Worm (Caenorhabditis elegans) whole organism, young adult: ENCODE data around the gene F16B3.3.

Source experiments
- F49E8.2 ChIP-seq: sonication (generic microtip); optimal IDR thresholded peaks from 3 replicates; lab custom pipeline; 2017; ENCODE audit warnings: missing genetic modification characterization, mild to moderate bottlenecking, missing compliant biosample characterization, antibody characterized with exemption, moderate library complexity; ENCODE audit not compliant: insufficient read depth
- ekl-4 ChIP-seq: fragments of 200-800 bp; sonication (Bioruptor generic); IDR thresholded peaks from 2 replicates; pipeline ENCODE4 v1.3.6; 2022; ENCODE audit warnings: missing genetic modification reagents, missing genetic modification characterization, missing compliant biosample characterization
- snpc-4 ChIP-seq, 5 experiments: fragments of 150-350 bp in 1 of 5; sonication (generic microtip) in 4 of 5; optimal IDR thresholded peaks; 2 replicates each; lab custom pipeline; 2014 to 2018; ENCODE audit warnings: missing genetic modification characterization in 5 of 5, missing biosample characterization in 3 of 5, antibody characterized with exemption in 2 of 5, mild to moderate bottlenecking in 2 of 5, missing compliant biosample characterization in 2 of 5, missing genotype in 2 of 5, moderate library complexity in 2 of 5, missing genetic modification reagents in 1 of 5

- TF ChIP-seq snpc-4 (GFP tag; optimal IDR thresholded peaks at IDR 0.05; lab: Kevin White, UChicago) = no peak
- no peak for TF ChIP-seq snpc-4 (tag; optimal IDR thresholded peaks at IDR 0.05; lab: Kevin White, UChicago)
- no peak for TF ChIP-seq ekl-4 (GFP tag; lab: Robert Waterston, UW)
- no peak for TF ChIP-seq F49E8.2 (tag; lab: Kevin White, UChicago)
Measured at ce11 chrV:1351826-1352225, 34.1 kb upstream of the F16B3.3 start, which contains the start of gene glb-33.
